Worm (Caenorhabditis elegans) whole organism, early embryonic: ENCODE results near the gene C47E8.4.

ENCODE experiments used
- flt-1 ChIP-seq: fragments of 200-800 bp; sonication (Bioruptor generic); IDR thresholded peaks from 2 replicates; pipeline ENCODE4 v1.3.6; 2022; ENCODE audit warnings: missing genetic modification characterization, missing compliant biosample characterization
- hmg-4 ChIP-seq: fragments of 200-800 bp; sonication (Bioruptor generic); optimal IDR thresholded peaks from 2 replicates; lab custom pipeline; 2018; ENCODE audit warnings: mild to moderate bottlenecking, missing genetic modification characterization, missing compliant biosample characterization
- pes-1 ChIP-seq: fragments of 200-800 bp; sonication (Bioruptor generic); IDR thresholded peaks from 2 replicates; pipeline ENCODE4 v1.3.6; 2022; ENCODE audit warnings: missing genetic modification reagents, missing genetic modification characterization, missing compliant biosample characterization
- tbx-11 ChIP-seq: fragments of 200-800 bp; sonication (Bioruptor generic); IDR thresholded peaks from 2 replicates; pipeline ENCODE4 v1.3.6; 2022; ENCODE audit warnings: missing genetic modification characterization, missing compliant biosample characterization

- TF ChIP-seq pes-1 (GFP tag; lab: Robert Waterston, UW) (no peak), tbx-11 (GFP tag; lab: Robert Waterston, UW) (no peak), hmg-4 (GFP tag; lab: Kevin White, UChicago) (no peak), flt-1 (GFP tag; lab: Robert Waterston, UW) (no peak)
Measured at ce11 chrV:14729343-14729742, 44.1 kb upstream of the C47E8.4 start, which contains the start of gene oig-3.
